Fruit fly (Drosophila melanogaster): Measurements from ENCODE around the gene CG16758.

DNA sequence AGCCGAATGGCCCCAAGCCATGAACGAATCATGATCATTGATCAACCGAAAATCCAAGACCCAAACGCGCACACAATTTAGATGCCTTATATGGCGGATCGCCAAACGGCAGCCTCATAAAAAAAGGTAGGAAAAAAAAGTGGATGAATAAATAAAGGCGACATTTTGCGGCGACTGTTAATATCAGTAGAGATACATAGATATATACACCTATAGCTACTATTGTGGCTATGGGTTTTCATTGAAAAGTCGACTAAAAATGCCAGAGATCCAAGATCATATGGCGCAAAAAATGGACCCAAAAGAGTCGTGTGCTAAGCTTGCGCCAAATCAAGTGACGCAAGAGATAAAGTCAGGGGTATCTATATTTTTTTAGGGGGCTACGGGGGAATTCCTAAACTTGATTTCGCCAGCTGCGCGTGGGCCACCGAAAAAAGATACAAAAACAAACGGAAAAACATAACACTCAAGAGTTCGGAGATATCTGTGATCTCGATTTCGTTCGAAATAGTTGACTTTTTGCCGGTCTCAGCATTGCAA lies 47.8 kb upstream of the CG16758 start:
- TF ChIP-seq pan (optimal IDR thresholded peaks at IDR 0.05) (no peak), usp (GFP tag; optimal IDR thresholded peaks at IDR 0.05) (no peak), Dll (optimal IDR thresholded peaks at IDR 0.05) (no peak), psq (optimal IDR thresholded peaks at IDR 0.05) (no peak), CG8478 (optimal IDR thresholded peaks at IDR 0.05) (no peak)
